Fruit fly (Drosophila melanogaster) Kc167 (cell line): ENCODE data around the gene Adss.

ENCODE experiments used
- Myc ChIP-seq: fragments of >200 bp; optimal IDR thresholded peaks from 2 replicates; lab custom pipeline; 2017; ENCODE audit warnings: missing external identifiers
- Sin3A ChIP-seq: fragments of >200 bp; optimal IDR thresholded peaks from 2 replicates; lab custom pipeline; 2018; ENCODE audit warnings: missing external identifiers
- h ChIP-seq: fragments of >200 bp; optimal IDR thresholded peaks from 3 replicates; lab custom pipeline; 2018; ENCODE audit warnings: missing external identifiers
- psq ChIP-seq: fragments of >200 bp; optimal IDR thresholded peaks from 2 replicates; lab custom pipeline; 2017; ENCODE audit warnings: missing external identifiers
- ttk ChIP-seq: sonication (Bioruptor generic); optimal IDR thresholded peaks from 2 replicates; lab custom pipeline; 2017; ENCODE audit warnings: missing external identifiers

dm6 chr3R:20791212-20791789 lies 39.1 kb downstream of the Adss start:
- no peak for TF ChIP-seq psq
- TF ChIP-seq h (lab: Kevin White, UChicago) = no peak
- no peak for TF ChIP-seq ttk (lab: Kevin White, UChicago)
- TF ChIP-seq Myc (lab: Kevin White, UChicago) = no peak
- TF ChIP-seq Sin3A (lab: Kevin White, UChicago) = no peak
